Fruit fly (Drosophila melanogaster): ENCODE data around the gene karr.

- TF ChIP-seq run (tag; optimal IDR thresholded peaks at IDR 0.05), result no peak
- no peak for TF ChIP-seq CG6683 (GFP tag; optimal IDR thresholded peaks at IDR 0.05)
- no peak for TF ChIP-seq ind (GFP tag; optimal IDR thresholded peaks at IDR 0.05)
- no peak for TF ChIP-seq Usf (GFP tag; optimal IDR thresholded peaks at IDR 0.05)
- no peak for TF ChIP-seq HmgZ (tag; optimal IDR thresholded peaks at IDR 0.05)
- TF ChIP-seq dati (GFP tag; IDR thresholded peaks at IDR 0.05), result no peak
- no peak for TF ChIP-seq chm (GFP tag; IDR thresholded peaks at IDR 0.05)
- TF ChIP-seq MBD-R2 (GFP tag; IDR thresholded peaks at IDR 0.05), result no peak
- TF ChIP-seq Lhr (GFP tag; optimal IDR thresholded peaks at IDR 0.05), result no peak
Measured at dm6 chrX:20158491-20158890, 48.1 kb upstream of the karr start.

Data from whole organism, embryonic.